Worm (Caenorhabditis elegans): Measurements from ENCODE around the gene nhr-96.

ce11 chrV:2226903-2227302 lies 6.4 kb upstream of the nhr-96 start, which contains the start of gene nhr-18:
- no peak for TF ChIP-seq pqm-1 (tag; optimal IDR thresholded peaks at IDR 0.05)
- no peak for TF ChIP-seq unc-39 (tag; optimal IDR thresholded peaks at IDR 0.05)
- TF ChIP-seq zag-1 (tag; optimal IDR thresholded peaks at IDR 0.05) = no peak
- TF ChIP-seq nhr-76 (tag; optimal IDR thresholded peaks at IDR 0.05) = no peak
- no peak for TF ChIP-seq nhr-23 (tag; optimal IDR thresholded peaks at IDR 0.05)
- TF ChIP-seq ztf-11 (tag; optimal IDR thresholded peaks at IDR 0.05) = no peak
- TF ChIP-seq nfya-1 (tag; optimal IDR thresholded peaks at IDR 0.05; ENCODE audit: insufficient read depth) = no peak
- no peak for TF ChIP-seq fos-1 (tag; optimal IDR thresholded peaks at IDR 0.05)
- no peak for TF ChIP-seq nhr-25 (tag; optimal IDR thresholded peaks at IDR 0.05)
- no peak for TF ChIP-seq nhr-77 (tag; optimal IDR thresholded peaks at IDR 0.05)
- no peak for TF ChIP-seq snpc-4 (tag; optimal IDR thresholded peaks at IDR 0.05)
- no peak for TF ChIP-seq ama-1 (optimal IDR thresholded peaks at IDR 0.05)

Data from whole organism, L3 larva.